Worm (Caenorhabditis elegans): ENCODE measurements around the gene C10F3.7.
A peak's percentile ranks its signal among the peaks of the same experiment; 100 is the strongest.

The C10F3.7 gene

DNA sequence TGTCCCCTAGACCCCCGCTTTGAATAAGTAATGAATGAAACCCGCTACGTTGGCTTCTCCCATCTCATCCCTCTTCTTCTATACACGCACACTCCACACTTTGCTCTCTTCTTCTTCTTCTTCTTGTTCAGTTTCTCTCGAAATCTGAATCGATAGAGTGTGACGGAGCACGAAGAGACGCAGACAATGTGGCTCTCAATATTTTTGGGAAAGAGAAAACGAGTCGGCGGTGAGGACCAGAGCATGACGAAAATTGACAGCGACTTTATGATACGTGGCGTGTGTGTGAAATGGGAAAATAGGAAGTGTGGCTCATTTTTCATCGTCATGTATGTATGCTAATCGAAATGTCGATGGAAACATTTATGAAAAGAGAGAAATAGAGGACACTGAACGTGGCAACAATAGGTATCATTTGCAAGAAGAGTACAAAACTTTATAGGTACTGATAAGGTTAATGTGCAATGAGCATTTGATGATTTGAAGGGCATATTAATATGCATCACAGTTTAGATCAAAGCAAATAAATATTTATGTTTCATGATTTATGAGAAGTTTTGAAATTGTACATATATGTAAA, 4.9 kb upstream of the C10F3.7 start (continued):
- TF ChIP-seq skn-1 (tag; optimal IDR thresholded peaks at IDR 0.05) = no peak
- TF ChIP-seq nhr-11 (tag; optimal IDR thresholded peaks at IDR 0.05) = peak; percentile 67
- TF ChIP-seq hlh-11 (tag; optimal IDR thresholded peaks at IDR 0.05) = peak; percentile 43
- no peak for TF ChIP-seq nhr-76 (tag; optimal IDR thresholded peaks at IDR 0.05)
- peak in 1 of 2 experiments; percentile 53 for TF ChIP-seq lsy-2 (tag; optimal IDR thresholded peaks at IDR 0.05)
- no peak for TF ChIP-seq zag-1 (tag; optimal IDR thresholded peaks at IDR 0.05)
- TF ChIP-seq ctbp-1 (GFP tag; IDR thresholded peaks at IDR 0.05) = peak; percentile 56; the same call in 1 of the 2 replicates
- TF ChIP-seq egl-27 (tag; optimal IDR thresholded peaks at IDR 0.05) = no peak

DNA sequence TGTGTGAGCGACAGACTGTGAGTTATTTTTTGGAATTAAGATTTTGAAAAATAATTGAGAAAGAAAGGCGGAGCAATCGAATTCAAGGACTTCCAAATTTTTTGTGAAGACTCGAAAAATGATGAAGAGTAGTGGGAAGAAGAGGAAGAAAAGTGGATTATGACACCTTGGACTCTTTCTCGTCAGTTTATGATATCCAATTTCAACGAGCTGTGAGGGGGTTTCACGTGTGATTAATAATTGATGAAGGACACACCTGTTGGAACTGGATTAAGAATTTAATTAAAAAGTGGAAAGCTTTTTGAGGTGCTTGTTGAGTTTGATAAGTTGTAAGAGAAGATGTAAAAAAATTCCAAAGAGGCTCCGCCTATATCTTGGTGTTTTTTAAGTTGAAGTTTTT, 3.7 kb upstream of the C10F3.7 start, which contains the start of gene fut-8:
Gene fut-8, minus strand, starts transcription at position 101 of the 400 bp plus-strand sequence.
- TF ChIP-seq unc-62 (GFP tag; optimal IDR thresholded peaks at IDR 0.05 in 1 of 2) (peak in 1 of 2 experiments; percentile 1), unc-62 (tag; optimal IDR thresholded peaks at IDR 0.05) (no peak), madf-5 (GFP tag; IDR thresholded peaks at IDR 0.05) (no peak)

DNA sequence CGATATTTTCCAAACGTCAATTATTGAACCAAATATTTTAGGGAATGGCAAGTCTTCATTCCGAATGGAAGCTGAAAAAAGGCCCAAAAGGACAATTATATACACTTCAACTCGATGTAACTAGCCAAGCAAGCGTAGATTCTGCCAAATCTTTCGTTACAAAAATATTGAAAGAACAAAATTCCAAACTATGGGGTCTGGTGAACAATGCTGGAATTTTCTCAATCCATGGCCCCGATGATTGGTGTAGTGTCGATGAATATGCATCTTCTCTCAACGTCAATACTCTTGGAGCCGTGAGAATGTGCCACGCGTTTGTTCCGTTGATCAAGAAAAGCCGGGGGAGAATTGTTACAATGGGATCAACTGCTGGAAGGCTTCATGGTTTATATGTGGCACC, 2.4 kb downstream of the C10F3.7 start:
- TF ChIP-seq unc-62 (GFP tag; optimal IDR thresholded peaks at IDR 0.05 in 1 of 2) (peak in 1 of 2 experiments; percentile 56), unc-62 (tag; optimal IDR thresholded peaks at IDR 0.05) (no peak), aha-1 (tag) (peak; percentile 83), nhr-25 (tag; optimal IDR thresholded peaks at IDR 0.05; ENCODE audit: borderline replicate concordance, insufficient read depth) (no peak)

DNA sequence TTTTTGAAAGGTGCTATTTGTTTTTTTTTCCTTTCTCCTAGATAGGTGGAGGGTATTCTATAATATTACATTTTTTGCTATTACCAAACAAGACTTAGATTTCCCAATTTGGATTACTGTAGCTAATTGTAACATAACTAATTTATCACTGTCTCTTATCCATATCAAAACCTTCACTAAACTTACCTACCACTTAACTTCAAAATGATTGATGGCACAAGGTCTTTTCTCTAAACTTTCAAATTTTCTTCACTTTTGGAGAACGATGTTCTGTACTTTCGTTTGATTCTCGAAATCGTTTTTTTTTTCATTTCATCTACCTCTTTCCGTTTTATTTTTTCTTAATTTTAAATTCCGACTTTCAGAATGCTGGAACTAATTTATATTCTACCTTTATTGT, 3.3 kb downstream of the C10F3.7 start, which contains the start of gene dhs-16:
Gene dhs-16, plus strand, starts transcription at position 366 of the 400 bp plus-strand sequence.
- TF ChIP-seq hmg-1.1 (GFP tag; IDR thresholded peaks at IDR 0.05) (no peak), attf-4 (tag; optimal IDR thresholded peaks at IDR 0.05) (no peak), jun-1 (tag; optimal IDR thresholded peaks at IDR 0.05) (no peak), unc-62 (GFP tag; optimal IDR thresholded peaks at IDR 0.05 in 1 of 2) (peak in 1 of 2 experiments; percentile 41), unc-62 (tag; optimal IDR thresholded peaks at IDR 0.05) (no peak), aha-1 (tag) (peak; percentile 94)

DNA sequence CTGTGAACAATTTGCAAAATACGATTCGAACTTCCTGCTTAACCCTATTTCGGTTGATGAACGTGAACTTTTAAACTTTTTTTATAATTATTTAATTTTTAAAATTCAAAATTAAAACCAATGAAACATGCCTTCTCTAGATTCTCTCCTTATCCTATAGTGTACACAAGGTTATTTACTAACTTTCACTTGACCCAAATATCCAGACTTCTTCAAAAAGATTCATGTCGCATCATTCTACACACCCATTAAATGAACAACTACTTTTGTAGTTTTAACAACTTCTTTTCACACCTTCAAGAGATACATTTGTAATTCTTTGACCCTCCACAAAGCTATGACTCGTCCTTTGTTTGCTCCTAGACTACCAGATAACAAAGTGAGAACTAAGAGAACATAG, 3.9 kb downstream of the C10F3.7 start:
- TF ChIP-seq ces-1 (GFP tag; optimal IDR thresholded peaks at IDR 0.05) = no peak
- TF ChIP-seq aha-1 (tag) = peak; percentile 34
- no peak for TF ChIP-seq ZK546.5 (tag; optimal IDR thresholded peaks at IDR 0.05)
- TF ChIP-seq nhr-111 (GFP tag; optimal IDR thresholded peaks at IDR 0.05) = no peak
- TF ChIP-seq lin-38 (GFP tag; IDR thresholded peaks at IDR 0.05) = no peak

DNA sequence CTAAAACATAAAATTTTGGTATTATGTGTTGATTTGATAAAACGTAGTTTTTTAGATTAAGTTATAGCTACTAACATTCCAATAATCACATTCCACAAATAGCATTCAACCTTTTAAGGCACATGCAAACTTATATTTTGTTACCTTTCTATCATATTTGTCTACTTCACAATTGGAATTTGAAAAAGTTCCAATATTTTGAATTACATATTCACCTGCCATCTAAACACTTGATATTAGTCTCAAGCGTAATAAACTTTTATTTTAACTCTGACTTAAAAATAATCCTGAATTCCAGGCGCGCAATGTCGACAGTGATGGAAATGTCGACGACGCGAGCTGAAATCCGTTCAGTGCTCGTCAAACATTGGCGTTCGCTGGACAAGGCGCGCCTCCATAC, 10.9 kb downstream of the C10F3.7 start, which contains the start of gene acy-2:
Gene acy-2, plus strand, starts transcription at position 301 of the 400 bp plus-strand sequence.
- TF ChIP-seq hlh-11 (tag; optimal IDR thresholded peaks at IDR 0.05) (no peak), zag-1 (tag; optimal IDR thresholded peaks at IDR 0.05) (no peak), lin-29 (GFP tag; IDR thresholded peaks at IDR 0.05) (no peak), set-16 (GFP tag; IDR thresholded peaks at IDR 0.05) (no peak), Y105C5A.15 (GFP tag; IDR thresholded peaks at IDR 0.05) (no peak), vab-7 (GFP tag; IDR thresholded peaks at IDR 0.05) (no peak), nhr-102 (tag; optimal IDR thresholded peaks at IDR 0.05) (no peak), mxl-3 (GFP tag; optimal IDR thresholded peaks at IDR 0.05) (no peak), ZK337.2 (GFP tag; IDR thresholded peaks at IDR 0.05) (no peak), ctbp-1 (GFP tag; IDR thresholded peaks at IDR 0.05) (no peak), gei-8 (GFP tag; optimal IDR thresholded peaks at IDR 0.05) (no peak), Y75B8A.6 (GFP tag; IDR thresholded peaks at IDR 0.05) (no peak), egl-27 (tag; optimal IDR thresholded peaks at IDR 0.05) (no peak), snpc-4 (tag; optimal IDR thresholded peaks at IDR 0.05) (no peak), T20F7.1 (GFP tag; optimal IDR thresholded peaks at IDR 0.05) (no peak), tag-97 (GFP tag; IDR thresholded peaks at IDR 0.05) (no peak), ceh-28 (tag; optimal IDR thresholded peaks at IDR 0.05) (no peak)

Data from whole organism, L4 larva.